Worm (Caenorhabditis elegans) whole organism, midembryonic: ENCODE data around the gene zipt-15.

Source experiments
- T22C8.4 ChIP-seq: fragments of 200-800 bp; sonication (Bioruptor generic); IDR thresholded peaks from 2 replicates; pipeline ENCODE4 v1.3.6; 2022; ENCODE audit warnings: missing genetic modification characterization, missing compliant biosample characterization
- cog-1 ChIP-seq: sonication (generic microtip); optimal IDR thresholded peaks from 2 replicates; lab custom pipeline; 2016; ENCODE audit warnings: missing genetic modification characterization, missing compliant biosample characterization
- flt-1 ChIP-seq: fragments of 200-800 bp; sonication (Bioruptor generic); IDR thresholded peaks from 2 replicates; pipeline ENCODE4 v1.3.6; 2022; ENCODE audit warnings: missing genetic modification characterization, missing compliant biosample characterization
- klf-2 ChIP-seq: fragments of 200-800 bp; sonication (Bioruptor generic); conservative IDR thresholded peaks from 2 replicates; pipeline ENCODE4 v1.3.6; 2022; ENCODE audit warnings: missing genetic modification reagents, missing genetic modification characterization, missing compliant biosample characterization
- med-1 ChIP-seq: sonication (generic microtip); optimal IDR thresholded peaks from 2 replicates; lab custom pipeline; 2017; ENCODE audit warnings: missing genetic modification characterization, mild to moderate bottlenecking, missing compliant biosample characterization, antibody characterized with exemption, missing genetic modification reagents; ENCODE audit not compliant: insufficient read depth
- ref-1 ChIP-seq: fragments of 200-800 bp; sonication (Bioruptor generic); conservative IDR thresholded peaks from 2 replicates; pipeline ENCODE4 v1.3.6; 2022; ENCODE audit warnings: missing genetic modification reagents, missing genetic modification characterization, missing compliant biosample characterization
- tab-1 ChIP-seq: fragments of 200-800 bp; sonication (Bioruptor generic); IDR thresholded peaks from 2 replicates; pipeline ENCODE4 v1.3.6; 2022; ENCODE audit warnings: missing genetic modification characterization, missing compliant biosample characterization
- ztf-23 ChIP-seq: fragments of 200-800 bp; sonication (Bioruptor generic); IDR thresholded peaks from 2 replicates; pipeline ENCODE4 v1.3.6; 2022; ENCODE audit warnings: missing genetic modification reagents, missing genetic modification characterization, missing compliant biosample characterization
- ztf-29 ChIP-seq: fragments of 200-800 bp; sonication (Bioruptor generic); IDR thresholded peaks from 2 replicates; pipeline ENCODE4 v1.3.6; 2022; ENCODE audit warnings: missing genetic modification reagents, missing genetic modification characterization, missing compliant biosample characterization

The zipt-15 gene

DNA sequence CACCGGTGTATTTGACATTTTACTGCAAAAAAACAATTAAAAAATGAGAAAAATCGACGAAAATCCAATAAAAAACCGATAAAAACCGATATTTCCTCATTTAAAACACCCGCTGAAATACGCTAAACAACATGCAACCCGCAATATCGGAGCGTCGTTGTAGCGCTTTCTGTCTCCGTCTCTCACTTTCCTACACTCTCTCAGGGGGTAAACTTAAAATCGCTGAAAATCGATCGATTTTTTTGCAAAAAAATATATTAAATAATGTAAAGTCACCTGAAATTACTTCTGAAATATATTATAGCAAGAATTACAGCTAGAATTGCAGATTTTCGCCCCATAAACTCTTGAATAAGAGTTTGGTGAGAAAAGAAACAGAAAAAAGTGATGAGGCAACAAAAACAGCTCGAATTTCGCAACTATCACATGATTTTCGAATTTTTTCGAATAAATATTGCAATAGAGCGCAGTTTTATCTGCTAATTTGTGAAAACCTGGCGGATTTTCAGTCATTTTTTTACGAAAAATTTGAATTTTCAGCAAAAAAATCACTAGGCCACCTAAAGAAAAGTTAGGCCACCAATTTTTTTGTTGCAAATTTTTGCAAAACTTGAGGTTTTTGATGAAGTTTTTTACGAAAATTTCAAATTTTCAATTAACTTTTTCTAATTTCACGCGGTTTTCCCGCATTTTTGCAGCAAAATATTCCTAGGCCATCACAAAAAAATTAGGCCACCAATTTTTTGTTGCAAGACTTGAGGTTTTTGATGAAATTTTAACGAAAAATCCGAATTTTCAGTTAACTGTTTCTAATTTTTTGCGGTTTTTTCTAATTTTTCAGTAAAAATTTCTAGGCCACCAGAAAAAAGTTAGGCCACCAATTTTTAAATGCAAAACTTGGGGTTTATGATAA is 29.9 kb upstream of the zipt-15 start, which contains the start of the genes lem-4 and Y55F3BR.11:
TSS of gene lem-4 (minus strand) at position 424 of the 913 bp plus-strand sequence.
TSS of gene Y55F3BR.11 (plus strand) at position 863 of the 913 bp plus-strand sequence.
- TF ChIP-seq tab-1 (GFP tag; lab: Robert Waterston, UW) = no peak

DNA sequence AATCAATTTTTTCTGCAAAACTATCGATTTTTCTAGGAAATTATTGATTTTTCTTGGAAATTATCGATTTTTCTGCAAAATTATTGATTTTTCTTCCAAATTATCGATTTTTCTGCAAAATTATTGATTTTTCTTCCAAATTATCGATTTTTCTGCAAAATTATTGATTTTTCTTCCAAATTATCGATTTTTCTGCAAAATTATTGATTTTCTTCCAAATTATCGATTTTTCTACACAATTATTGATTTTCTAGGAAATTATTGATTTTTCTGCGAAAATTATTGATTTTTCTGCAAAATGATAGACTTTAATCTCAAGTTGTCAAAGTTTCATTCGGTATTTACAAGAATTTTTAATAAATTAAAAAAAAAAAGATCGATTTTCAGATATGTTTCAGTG is 24.2 kb upstream of the zipt-15 start:
- TF ChIP-seq T22C8.4 (GFP tag; lab: Robert Waterston, UW) = peak; percentile 90

DNA sequence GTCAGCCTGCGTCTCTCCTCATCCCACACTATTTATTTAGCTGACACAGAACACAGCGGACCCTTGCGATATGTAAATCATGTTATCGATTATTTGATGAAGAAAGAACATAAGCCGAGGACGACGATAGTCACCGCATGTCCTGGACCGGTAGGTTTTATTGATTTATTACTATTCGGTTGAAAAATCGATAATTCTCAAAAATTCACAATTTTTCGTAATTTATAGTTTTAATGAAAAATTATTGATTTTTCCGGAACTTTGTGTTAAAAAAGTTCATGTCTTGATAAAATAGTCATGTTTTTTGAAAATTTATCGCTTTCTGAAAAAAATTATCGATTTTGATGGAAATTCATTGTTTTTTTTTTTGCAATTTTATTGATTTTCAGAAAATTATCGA is 23.5 kb upstream of the zipt-15 start:
- TF ChIP-seq ref-1 (GFP tag; lab: Robert Waterston, UW) = no peak
- peak; percentile 42; the same call in 1 of the 2 replicates for TF ChIP-seq T22C8.4 (GFP tag; lab: Robert Waterston, UW)
- no peak for TF ChIP-seq cog-1

DNA sequence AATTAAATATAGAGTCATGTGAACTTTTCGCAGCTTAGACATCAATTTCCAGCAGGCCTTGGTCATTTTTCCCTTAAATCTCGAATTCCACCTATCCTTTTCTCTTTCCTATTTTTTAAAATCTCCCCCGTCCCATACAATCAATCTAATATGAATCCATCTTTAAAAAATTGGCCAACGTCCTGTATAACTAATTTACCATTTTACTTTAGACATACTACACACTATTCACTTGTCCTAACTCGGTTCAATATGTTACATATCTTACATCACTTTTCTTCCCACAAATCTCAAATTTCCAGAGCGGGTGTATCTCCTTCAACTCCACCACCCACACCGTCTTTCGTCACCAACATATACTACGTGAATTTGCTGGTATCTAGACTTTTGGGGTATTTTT is 20.4 kb upstream of the zipt-15 start, which contains the start of gene lgc-33:
TSS of gene lgc-33 (plus strand) at position 301 of the 400 bp plus-strand sequence.
- TF ChIP-seq ztf-29 (GFP tag; lab: Robert Waterston, UW) = no peak
- TF ChIP-seq ref-1 (GFP tag; lab: Robert Waterston, UW) = no peak
- no peak for TF ChIP-seq flt-1 (GFP tag; lab: Robert Waterston, UW)
- no peak for TF ChIP-seq ztf-23 (GFP tag; lab: Robert Waterston, UW)
- no peak for TF ChIP-seq cog-1
- TF ChIP-seq T22C8.4 (GFP tag; lab: Robert Waterston, UW) = no peak
- no peak for TF ChIP-seq tab-1 (GFP tag; lab: Robert Waterston, UW)
- no peak for TF ChIP-seq klf-2
- no peak for TF ChIP-seq med-1

DNA sequence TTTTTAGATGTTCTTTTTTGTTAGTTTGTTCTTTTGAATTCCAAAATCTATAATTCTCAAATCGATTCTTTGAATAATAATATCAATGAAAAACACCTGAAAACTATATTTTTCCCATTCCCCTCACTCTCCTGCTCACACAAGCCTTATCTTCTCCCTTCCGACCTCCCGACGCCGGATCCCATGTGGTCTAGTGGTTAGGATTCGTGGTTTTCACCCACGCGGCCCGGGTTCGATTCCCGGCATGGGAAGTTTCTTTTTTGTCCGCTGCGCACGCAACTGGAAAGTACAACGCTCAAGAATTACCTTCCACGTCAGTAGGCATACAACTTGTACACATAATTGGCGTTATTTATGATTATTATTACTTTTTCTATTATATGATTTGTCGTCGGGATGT is 17.9 kb upstream of the zipt-15 start:
- peak; percentile 69 for TF ChIP-seq ztf-23 (GFP tag; lab: Robert Waterston, UW)
- TF ChIP-seq med-1 = no peak
- peak; percentile 35; the same call in 1 of the 2 replicates for TF ChIP-seq ref-1 (GFP tag; lab: Robert Waterston, UW)
- 0 out of 2 replicates have a peak, but pooled peaks have one; percentile 54 for TF ChIP-seq T22C8.4 (GFP tag; lab: Robert Waterston, UW)
- peak; percentile 76 for TF ChIP-seq tab-1 (GFP tag; lab: Robert Waterston, UW)
- TF ChIP-seq flt-1 (GFP tag; lab: Robert Waterston, UW) = peak; percentile 83
- 0 out of 2 replicates have a peak, but pooled peaks have one; percentile 56 for TF ChIP-seq klf-2
- no peak for TF ChIP-seq cog-1
- TF ChIP-seq ztf-29 (GFP tag; lab: Robert Waterston, UW) = peak; percentile 25; the same call in 1 of the 2 replicates

DNA sequence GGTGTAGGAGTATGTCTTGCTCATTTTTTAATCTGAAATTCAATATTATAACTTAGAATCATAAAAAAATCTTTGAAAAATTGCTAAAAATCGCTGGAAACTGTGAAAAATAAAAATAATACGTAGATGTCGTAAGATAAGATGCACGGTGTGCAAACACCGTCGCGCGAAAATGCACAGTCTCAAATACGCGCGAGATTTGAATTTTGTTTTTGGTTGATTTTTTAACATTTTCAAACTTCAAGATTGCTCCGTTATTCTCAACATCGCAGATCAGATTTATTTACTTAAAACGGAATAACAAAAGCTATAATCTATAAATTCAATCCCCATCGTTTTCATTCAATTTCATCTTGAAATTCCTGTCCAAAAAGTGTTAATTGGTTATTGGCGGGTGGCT is 17.3 kb upstream of the zipt-15 start, which contains the start of gene Y55F3BR.6:
TSS of gene Y55F3BR.6 (minus strand) at position 32 of the 400 bp plus-strand sequence.
- TF ChIP-seq flt-1 (GFP tag; lab: Robert Waterston, UW) (no peak), ztf-23 (GFP tag; lab: Robert Waterston, UW) (no peak), ref-1 (GFP tag; lab: Robert Waterston, UW) (no peak), cog-1 (no peak)

DNA sequence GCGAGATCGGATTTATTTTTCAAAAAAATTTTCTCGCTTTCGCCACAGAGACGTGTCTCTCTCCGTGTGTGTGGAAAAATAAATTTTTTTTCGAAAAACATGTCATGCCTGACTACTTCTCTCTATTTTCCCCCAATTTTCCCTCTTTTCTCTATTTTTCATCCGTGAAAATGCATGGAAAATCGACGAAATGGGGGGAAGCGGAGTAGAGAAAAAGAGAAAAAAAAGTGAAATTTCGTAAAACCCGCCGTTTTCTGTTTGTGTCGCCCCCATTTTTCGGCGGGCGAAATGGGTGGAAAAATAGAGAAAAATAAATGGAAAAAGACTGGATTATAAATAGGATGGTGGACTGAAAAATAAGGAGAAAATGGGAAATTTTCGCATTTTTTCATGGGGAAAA is 8.8 kb upstream of the zipt-15 start:
- TF ChIP-seq T22C8.4 (GFP tag; lab: Robert Waterston, UW) (no peak), flt-1 (GFP tag; lab: Robert Waterston, UW) (no peak), ref-1 (GFP tag; lab: Robert Waterston, UW) (no peak), klf-2 (no peak), ztf-29 (GFP tag; lab: Robert Waterston, UW) (no peak), cog-1 (no peak), tab-1 (GFP tag; lab: Robert Waterston, UW) (no peak), ztf-23 (GFP tag; lab: Robert Waterston, UW) (no peak), med-1 (no peak)

DNA sequence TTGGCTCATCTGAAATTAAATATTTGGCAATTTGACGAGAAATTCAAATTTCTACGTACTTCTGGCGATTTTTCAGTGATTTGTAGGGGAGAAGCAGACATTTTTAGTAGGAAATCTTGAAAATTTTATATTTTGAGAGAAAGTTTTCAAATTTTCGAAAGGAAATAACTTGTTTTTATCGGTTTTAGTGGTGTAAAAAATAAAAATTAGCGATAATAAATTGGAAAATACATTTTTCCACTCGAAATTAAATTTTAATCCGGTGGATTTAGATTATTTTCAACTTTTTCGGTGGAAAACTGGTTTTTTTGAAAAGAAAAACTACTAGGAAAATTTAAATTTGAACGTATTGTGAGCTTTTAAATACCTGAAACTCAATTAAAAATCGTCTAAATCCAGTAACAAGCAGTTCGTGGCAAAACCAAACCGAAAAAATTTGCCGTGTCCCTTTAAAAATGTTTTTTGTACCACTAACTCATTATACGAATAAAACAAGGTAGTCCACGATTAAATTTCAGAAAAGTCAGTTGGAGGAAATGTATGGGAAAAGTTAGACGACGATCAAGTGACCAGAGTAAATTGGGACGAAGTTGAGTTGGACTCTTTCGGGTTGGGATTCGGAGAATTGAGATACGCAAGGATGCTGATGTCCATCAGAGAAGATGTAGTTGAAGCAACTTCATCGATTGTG is 7.2 kb upstream of the zipt-15 start, which contains the start of the genes madf-1 and Y55F3BR.10:
TSS of gene madf-1 (minus strand) at position 101 of the 691 bp plus-strand sequence.
TSS of gene Y55F3BR.10 (plus strand) at position 641 of the 691 bp plus-strand sequence.
- no peak for TF ChIP-seq ztf-23 (GFP tag; lab: Robert Waterston, UW)
- TF ChIP-seq tab-1 (GFP tag; lab: Robert Waterston, UW) = no peak
- no peak for TF ChIP-seq flt-1 (GFP tag; lab: Robert Waterston, UW)
- TF ChIP-seq cog-1 = no peak

DNA sequence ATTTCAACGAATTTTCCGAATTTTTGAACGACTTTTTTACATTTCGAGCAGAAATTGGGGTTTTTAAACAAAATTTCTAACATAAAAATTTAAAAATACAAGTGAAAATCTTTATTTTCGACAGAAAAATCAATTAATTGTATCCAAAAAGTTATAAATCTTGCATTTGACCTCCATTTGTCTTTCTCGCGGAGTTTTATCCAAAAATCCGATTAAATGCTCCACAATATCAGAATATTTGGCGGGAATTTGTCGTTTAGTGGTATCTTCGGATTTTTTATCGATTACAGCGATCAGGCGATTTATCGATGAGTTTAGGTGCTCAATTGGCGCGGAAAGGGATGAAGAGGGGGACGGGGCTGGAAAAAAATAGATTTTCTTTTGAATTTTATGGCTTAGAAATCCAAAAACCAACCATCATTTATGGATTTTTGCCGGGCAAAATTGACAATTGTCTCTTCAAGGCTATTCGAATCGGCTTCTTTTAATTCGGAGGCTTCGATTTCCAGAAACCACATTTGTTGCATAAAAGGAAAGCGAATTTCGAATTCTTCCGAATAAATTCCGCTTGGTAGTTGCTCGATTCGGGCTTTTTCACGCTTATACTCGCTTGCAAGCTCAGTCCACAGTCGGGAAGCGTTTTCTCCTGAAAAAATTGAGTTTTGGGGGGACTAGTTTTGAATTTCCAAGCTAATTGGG is 5.7 kb upstream of the zipt-15 start:
- no peak for TF ChIP-seq ztf-29 (GFP tag; lab: Robert Waterston, UW)
- TF ChIP-seq T22C8.4 (GFP tag; lab: Robert Waterston, UW) = no peak
- no peak for TF ChIP-seq tab-1 (GFP tag; lab: Robert Waterston, UW)
- no peak for TF ChIP-seq klf-2
- no peak for TF ChIP-seq ztf-23 (GFP tag; lab: Robert Waterston, UW)
- TF ChIP-seq cog-1 = no peak
- TF ChIP-seq ref-1 (GFP tag; lab: Robert Waterston, UW) = no peak
- no peak for TF ChIP-seq med-1
